Fruit fly (Drosophila melanogaster) whole organism, larva: Measurements from ENCODE around the gene Vps60.

Experiments
- noc ChIP-seq: fragments of 200-800 bp; sonication (Bioruptor generic); optimal IDR thresholded peaks from 3 replicates; lab custom pipeline; 2019; ENCODE audit warnings: missing biosample characterization, mild to moderate bottlenecking, missing genetic modification characterization, moderate library complexity

Vps60 gene

dm6 chr3L:17622081-17622850, 841 bp upstream of the Vps60 start:
- TF ChIP-seq noc (tag; lab: Kevin White, UChicago) = no peak

dm6 chr3L:17619209-17619705, 2.2 kb downstream of the Vps60 start, which contains the start of gene Eip74EF:
Eip74EF (minus strand) TSS chr3L:17619325.
- no peak for TF ChIP-seq noc (tag; lab: Kevin White, UChicago)

- peak; percentile 75 for TF ChIP-seq noc (tag; lab: Kevin White, UChicago)
Measured at dm6 chr3L:17616876-17617279, 4.5 kb downstream of the Vps60 start.

- TF ChIP-seq noc (tag; lab: Kevin White, UChicago) = no peak
Measured at dm6 chr3L:17615838-17616237, 5.6 kb downstream of the Vps60 start.

- no peak for TF ChIP-seq noc (tag; lab: Kevin White, UChicago)
Measured at dm6 chr3L:17615286-17615685, 6.1 kb downstream of the Vps60 start.

- no peak for TF ChIP-seq noc (tag; lab: Kevin White, UChicago)
Measured at dm6 chr3L:17613972-17614384, 7.4 kb downstream of the Vps60 start.

dm6 chr3L:17613292-17613734, 8.1 kb downstream of the Vps60 start:
- no peak for TF ChIP-seq noc (tag; lab: Kevin White, UChicago)

dm6 chr3L:17611864-17612505, 9.4 kb downstream of the Vps60 start:
- TF ChIP-seq noc (tag; lab: Kevin White, UChicago) = no peak

- TF ChIP-seq noc (tag; lab: Kevin White, UChicago) = no peak
Measured at dm6 chr3L:17610896-17611711, 10.3 kb downstream of the Vps60 start.

dm6 chr3L:17609068-17609382, 12.4 kb downstream of the Vps60 start:
- TF ChIP-seq noc (tag; lab: Kevin White, UChicago) = no peak

- no peak for TF ChIP-seq noc (tag; lab: Kevin White, UChicago)
Measured at dm6 chr3L:17608185-17609067, 13.0 kb downstream of the Vps60 start.

- no peak for TF ChIP-seq noc (tag; lab: Kevin White, UChicago)
Measured at dm6 chr3L:17606629-17607287, 14.7 kb downstream of the Vps60 start.

- TF ChIP-seq noc (tag; lab: Kevin White, UChicago) = no peak
Measured at dm6 chr3L:17604891-17605290, 16.5 kb downstream of the Vps60 start.
